Worm (Caenorhabditis elegans) whole organism, young adult: Measurements from ENCODE around the gene C08B6.14.

ENCODE experiments used
- K12H6.12 ChIP-seq: fragments of 200-800 bp; sonication (Bioruptor generic); optimal IDR thresholded peaks from 2 replicates; lab custom pipeline; 2018; ENCODE audit warnings: mild to moderate bottlenecking, missing genetic modification characterization, missing compliant biosample characterization
- Y79H2A.3 ChIP-seq: fragments of 200-800 bp; sonication (Bioruptor generic); conservative IDR thresholded peaks from 2 replicates; pipeline ENCODE4 v1.3.6; 2022; ENCODE audit warnings: missing genetic modification reagents, missing genetic modification characterization, missing compliant biosample characterization
- Y95B8A.8 ChIP-seq: fragments of 200-800 bp; sonication (Bioruptor generic); IDR thresholded peaks from 2 replicates; pipeline ENCODE4 v1.3.6; 2022; ENCODE audit warnings: missing genetic modification reagents, missing genetic modification characterization, missing compliant biosample characterization
- dpl-1 ChIP-seq: fragments of 150-350 bp; optimal IDR thresholded peaks from 2 replicates; lab custom pipeline; 2014; ENCODE audit warnings: missing biosample characterization, missing genetic modification reagents, missing genetic modification characterization
- gei-17 ChIP-seq: fragments of 200-800 bp; sonication (Bioruptor generic); optimal IDR thresholded peaks from 2 replicates; lab custom pipeline; 2018; ENCODE audit warnings: mild to moderate bottlenecking, missing genetic modification characterization, missing compliant biosample characterization
- pha-4 ChIP-seq: fragments of 150-350 bp; sonication (generic microtip); optimal IDR thresholded peaks from 2 replicates; lab custom pipeline; 2014; ENCODE audit warnings: missing biosample characterization, missing genetic modification reagents, missing genetic modification characterization
- sdz-38 ChIP-seq: sonication (generic microtip); optimal IDR thresholded peaks from 2 replicates; lab custom pipeline; 2016; ENCODE audit warnings: missing genotype, missing genetic modification characterization, missing compliant biosample characterization
- snpc-4 ChIP-seq, 5 experiments: fragments of 150-350 bp in 1 of 5; sonication (generic microtip) in 4 of 5; optimal IDR thresholded peaks; 2 replicates each; lab custom pipeline; 2014 to 2018; ENCODE audit warnings: missing genetic modification characterization in 5 of 5, missing biosample characterization in 3 of 5, antibody characterized with exemption in 2 of 5, mild to moderate bottlenecking in 2 of 5, missing compliant biosample characterization in 2 of 5, missing genotype in 2 of 5, moderate library complexity in 2 of 5, missing genetic modification reagents in 1 of 5
- unc-130 ChIP-seq: sonication (generic microtip); optimal IDR thresholded peaks from 2 replicates; lab custom pipeline; 2016; ENCODE audit warnings: missing genetic modification reagents, missing genetic modification characterization, missing compliant biosample characterization

DNA sequence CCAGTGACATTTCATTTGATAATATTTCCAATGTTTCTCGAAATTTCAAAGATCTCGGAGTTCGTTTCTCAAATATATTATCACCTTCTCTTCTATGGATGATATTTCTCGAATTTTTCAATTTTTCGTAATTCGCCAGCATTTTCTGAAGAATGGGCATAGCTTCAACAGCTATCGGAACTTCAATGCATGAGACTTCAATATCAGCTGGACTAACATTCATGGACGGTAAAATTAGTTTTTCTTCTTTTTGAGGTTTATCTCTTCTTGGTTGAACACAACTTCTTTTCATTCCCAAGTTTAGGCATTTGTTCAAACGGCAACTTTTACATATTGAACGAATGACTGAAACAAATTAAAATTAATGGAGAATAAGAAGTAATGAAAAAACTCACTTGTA is 20.9 kb downstream of the C08B6.14 start:
- TF ChIP-seq K12H6.12 (tag; lab: Kevin White, UChicago), result no peak
- TF ChIP-seq dpl-1 (GFP tag; lab: Kevin White, UChicago), result no peak
- no peak for TF ChIP-seq pha-4
- no peak for TF ChIP-seq Y95B8A.8 (GFP tag; lab: Robert Waterston, UW)
- no peak for TF ChIP-seq sdz-38 (tag; lab: Kevin White, UChicago)
- no peak for TF ChIP-seq snpc-4 (GFP tag; optimal IDR thresholded peaks at IDR 0.05; lab: Kevin White, UChicago)
- TF ChIP-seq snpc-4 (tag; optimal IDR thresholded peaks at IDR 0.05; lab: Kevin White, UChicago), result no peak
- no peak for TF ChIP-seq Y79H2A.3 (GFP tag; lab: Robert Waterston, UW)
- TF ChIP-seq unc-130, result no peak
- TF ChIP-seq gei-17 (GFP tag; lab: Kevin White, UChicago), result no peak
